Worm (Caenorhabditis elegans): ENCODE results near the gene C04G6.13.

Gene C04G6.13

ce11 chrII:5093945-5094344 lies at the start of gene C04G6.13:
Gene C04G6.13 (plus strand): TSS chrII:5094245.
- no peak for TF ChIP-seq ceh-43 (GFP tag; optimal IDR thresholded peaks at IDR 0.05)
- no peak for TF ChIP-seq lin-13 (tag; optimal IDR thresholded peaks at IDR 0.05)
- TF ChIP-seq ham-2 (GFP tag; optimal IDR thresholded peaks at IDR 0.05), result no peak
- no peak for TF ChIP-seq nhr-237 (tag; optimal IDR thresholded peaks at IDR 0.05)
- no peak for TF ChIP-seq sem-2 (GFP tag; optimal IDR thresholded peaks at IDR 0.05)
- TF ChIP-seq elt-1 (tag; optimal IDR thresholded peaks at IDR 0.05; ENCODE audit: borderline replicate concordance, insufficient read depth), result no peak
- TF ChIP-seq pha-4 (tag; optimal IDR thresholded peaks at IDR 0.05), result no peak
- TF ChIP-seq unc-120 (tag; optimal IDR thresholded peaks at IDR 0.05; ENCODE audit: poor library complexity, severe bottlenecking), result no peak
- TF ChIP-seq ceh-39 (tag; optimal IDR thresholded peaks at IDR 0.05), result no peak

- no peak for TF ChIP-seq cnd-1 (tag; optimal IDR thresholded peaks at IDR 0.05)
- peak; percentile 76 for TF ChIP-seq ces-1 (GFP tag; optimal IDR thresholded peaks at IDR 0.05)
Measured at ce11 chrII:5046209-5047200, 47.5 kb upstream of the C04G6.13 start.

- TF ChIP-seq unc-62 (GFP tag; optimal IDR thresholded peaks at IDR 0.05) (peak; percentile 6), nhr-28 (tag; optimal IDR thresholded peaks at IDR 0.05) (no peak), ham-2 (GFP tag; optimal IDR thresholded peaks at IDR 0.05) (peak; percentile 2), lin-32 (GFP tag; optimal IDR thresholded peaks at IDR 0.05) (peak; percentile 33), nhr-2 (tag; optimal IDR thresholded peaks at IDR 0.05) (peak; percentile 60), pha-4 (tag; optimal IDR thresholded peaks at IDR 0.05) (no peak), lsy-2 (tag; optimal IDR thresholded peaks at IDR 0.05) (peak; percentile 22)
Measured at ce11 chrII:5047279-5047678, 46.8 kb upstream of the C04G6.13 start.

- TF ChIP-seq lin-32 (GFP tag; optimal IDR thresholded peaks at IDR 0.05), result no peak
- no peak for TF ChIP-seq M03D4.4 (tag; optimal IDR thresholded peaks at IDR 0.05)
- TF ChIP-seq nhr-237 (tag; optimal IDR thresholded peaks at IDR 0.05), result no peak
- no peak for TF ChIP-seq hlh-1 (tag; optimal IDR thresholded peaks at IDR 0.05)
- no peak for TF ChIP-seq ceh-39 (tag; optimal IDR thresholded peaks at IDR 0.05)
- no peak for TF ChIP-seq nhr-2 (tag; optimal IDR thresholded peaks at IDR 0.05)
Measured at ce11 chrII:5048185-5048795, 45.8 kb upstream of the C04G6.13 start.

ce11 chrII:5049249-5049648 lies 44.8 kb upstream of the C04G6.13 start:
- no peak for TF ChIP-seq hlh-1 (tag; optimal IDR thresholded peaks at IDR 0.05)

- TF ChIP-seq bed-3 (GFP tag; optimal IDR thresholded peaks at IDR 0.05) (no peak), ces-1 (GFP tag; optimal IDR thresholded peaks at IDR 0.05) (peak; percentile 17)
Measured at ce11 chrII:5049865-5050342, 44.1 kb upstream of the C04G6.13 start, which contains the start of gene F33G12.6. Gene F33G12.6 (plus strand): TSS chrII:5049915.

ce11 chrII:5050776-5051175 lies 43.3 kb upstream of the C04G6.13 start:
- TF ChIP-seq ztf-11 (tag; optimal IDR thresholded peaks at IDR 0.05) (no peak), nhr-28 (tag; optimal IDR thresholded peaks at IDR 0.05) (no peak), sem-2 (GFP tag; optimal IDR thresholded peaks at IDR 0.05) (no peak), cnd-1 (tag; optimal IDR thresholded peaks at IDR 0.05) (no peak), blmp-1 (tag; optimal IDR thresholded peaks at IDR 0.05) (no peak), unc-62 (GFP tag; optimal IDR thresholded peaks at IDR 0.05) (no peak), ces-1 (GFP tag; optimal IDR thresholded peaks at IDR 0.05) (no peak), elt-3 (tag; optimal IDR thresholded peaks at IDR 0.05) (no peak), lsy-2 (tag; optimal IDR thresholded peaks at IDR 0.05) (no peak), drap-1 (GFP tag; optimal IDR thresholded peaks at IDR 0.05) (no peak), nhr-76 (tag; optimal IDR thresholded peaks at IDR 0.05) (no peak), snpc-4 (tag; optimal IDR thresholded peaks at IDR 0.05) (no peak), zip-8 (tag; optimal IDR thresholded peaks at IDR 0.05) (no peak), lin-13 (tag; optimal IDR thresholded peaks at IDR 0.05) (no peak), ceh-39 (tag; optimal IDR thresholded peaks at IDR 0.05) (no peak), flh-1 (GFP tag; optimal IDR thresholded peaks at IDR 0.05) (no peak), bed-3 (GFP tag; optimal IDR thresholded peaks at IDR 0.05) (no peak)

Measured in whole organism, mixed stage, embryonic.